Fruit fly (Drosophila melanogaster): ENCODE results near the gene Fur1.

Fur1 gene

dm6 chr3R:25482463-25483173 lies 9.8 kb upstream of the Fur1 start, which contains the start of the genes XNP, CG42488 and CG5116 (continued):
- TF ChIP-seq CG18476 (GFP tag; optimal IDR thresholded peaks at IDR 0.05), result peak; percentile 43
- no peak for TF ChIP-seq CG5953 (GFP tag; IDR thresholded peaks at IDR 0.05)
- peak; percentile 31 for TF ChIP-seq Dip3 (GFP tag; optimal IDR thresholded peaks at IDR 0.05)
- no peak for TF ChIP-seq Oaz (GFP tag; IDR thresholded peaks at IDR 0.05)
- TF ChIP-seq maf-S (GFP tag; optimal IDR thresholded peaks at IDR 0.05), result no peak
- peak; percentile 27; the same call in 1 of the 2 replicates for TF ChIP-seq Adf1 (GFP tag; IDR thresholded peaks at IDR 0.05)
- no peak for TF ChIP-seq Ada2b (GFP tag; IDR thresholded peaks at IDR 0.05)
- peak; percentile 98 for TF ChIP-seq inv (GFP tag; IDR thresholded peaks at IDR 0.05; ENCODE audit: partially characterized antibody)
- TF ChIP-seq vnd (GFP tag; IDR thresholded peaks at IDR 0.05; ENCODE audit: partially characterized antibody), result peak; percentile 99
- peak; percentile 62 for TF ChIP-seq Ptx1 (GFP tag; IDR thresholded peaks at IDR 0.05)
- peak; percentile 3 for TF ChIP-seq BtbVII (GFP tag; optimal IDR thresholded peaks at IDR 0.05)
- no peak for TF ChIP-seq Dfd (GFP tag; optimal IDR thresholded peaks at IDR 0.05)
- no peak for TF ChIP-seq CG15479 (GFP tag; optimal IDR thresholded peaks at IDR 0.05)
- peak; percentile 94 for TF ChIP-seq bbx (GFP tag; IDR thresholded peaks at IDR 0.05; ENCODE audit: partially characterized antibody)
- no peak for TF ChIP-seq hkb (optimal IDR thresholded peaks at IDR 0.05)
- TF ChIP-seq hkb (GFP tag; IDR thresholded peaks at IDR 0.05), result no peak
- peak; percentile 44 for TF ChIP-seq twi (tag; optimal IDR thresholded peaks at IDR 0.05)
- peak; percentile 72 for TF ChIP-seq Rfx (GFP tag; IDR thresholded peaks at IDR 0.05)
- no peak for TF ChIP-seq Spps (tag; optimal IDR thresholded peaks at IDR 0.05)
- no peak for TF ChIP-seq eyg (GFP tag; optimal IDR thresholded peaks at IDR 0.05)
- no peak for TF ChIP-seq Nf-YA (GFP tag; IDR thresholded peaks at IDR 0.05)
- no peak for TF ChIP-seq C15 (GFP tag; IDR thresholded peaks at IDR 0.05)
- no peak for TF ChIP-seq CG6654 (GFP tag; optimal IDR thresholded peaks at IDR 0.05)
- peak; percentile 48 for TF ChIP-seq Hr3 (GFP tag; optimal IDR thresholded peaks at IDR 0.05)
- no peak for TF ChIP-seq CG15269 (tag; optimal IDR thresholded peaks at IDR 0.05)
- TF ChIP-seq caup (GFP tag; optimal IDR thresholded peaks at IDR 0.05; ENCODE audit: severe bottlenecking), result peak; percentile 31
- no peak for TF ChIP-seq peb (GFP tag; IDR thresholded peaks at IDR 0.05)
- peak; percentile 98 for TF ChIP-seq sqz (GFP tag; optimal IDR thresholded peaks at IDR 0.05)
- TF ChIP-seq CG2875 (GFP tag; optimal IDR thresholded peaks at IDR 0.05), result no peak
- no peak for TF ChIP-seq CG7745 (tag; optimal IDR thresholded peaks at IDR 0.05)
- peak; percentile 66 for TF ChIP-seq CG13424 (tag; optimal IDR thresholded peaks at IDR 0.05)
- TF ChIP-seq Ets65A (GFP tag), result peak; percentile 93
- no peak for TF ChIP-seq CG3065 (GFP tag; optimal IDR thresholded peaks at IDR 0.05)
- no peak for TF ChIP-seq CG43689 (GFP tag; IDR thresholded peaks at IDR 0.05)
- no peak for TF ChIP-seq CG10147 (GFP tag; optimal IDR thresholded peaks at IDR 0.05)
- TF ChIP-seq aop (GFP tag; IDR thresholded peaks at IDR 0.05), result no peak
- no peak for TF ChIP-seq Hand (GFP tag; optimal IDR thresholded peaks at IDR 0.05)
- TF ChIP-seq CG30403 (GFP tag; optimal IDR thresholded peaks at IDR 0.05), result peak; percentile 63
- peak; percentile 82 for TF ChIP-seq nmo (GFP tag; optimal IDR thresholded peaks at IDR 0.05)
- no peak for TF ChIP-seq z (GFP tag; IDR thresholded peaks at IDR 0.05)
- TF ChIP-seq Gsc (GFP tag; IDR thresholded peaks at IDR 0.05), result no peak
- no peak for TF ChIP-seq repo (GFP tag; optimal IDR thresholded peaks at IDR 0.05)
- no peak for TF ChIP-seq CG12236 (GFP tag; optimal IDR thresholded peaks at IDR 0.05)
- TF ChIP-seq Mad (GFP tag; optimal IDR thresholded peaks at IDR 0.05), result peak; percentile 39
- peak; percentile 81 for TF ChIP-seq CG14710 (tag; optimal IDR thresholded peaks at IDR 0.05)
- TF ChIP-seq cato (GFP tag; optimal IDR thresholded peaks at IDR 0.05; ENCODE audit: borderline replicate concordance), result no peak
- peak; percentile 6 for TF ChIP-seq fu2 (GFP tag; optimal IDR thresholded peaks at IDR 0.05)
- TF ChIP-seq CG4854 (GFP tag; optimal IDR thresholded peaks at IDR 0.05), result peak; percentile 2
- TF ChIP-seq CG9932 (GFP tag; IDR thresholded peaks at IDR 0.05), result peak; percentile 86
- peak; percentile 12; the same call in 1 of the 3 replicates for TF ChIP-seq ci (GFP tag; IDR thresholded peaks at IDR 0.05)
- TF ChIP-seq CG7357 (GFP tag; IDR thresholded peaks at IDR 0.05), result no peak
